Fruit fly (Drosophila melanogaster): Measurements from ENCODE around the gene Ubr3.

Ubr3 gene

DNA sequence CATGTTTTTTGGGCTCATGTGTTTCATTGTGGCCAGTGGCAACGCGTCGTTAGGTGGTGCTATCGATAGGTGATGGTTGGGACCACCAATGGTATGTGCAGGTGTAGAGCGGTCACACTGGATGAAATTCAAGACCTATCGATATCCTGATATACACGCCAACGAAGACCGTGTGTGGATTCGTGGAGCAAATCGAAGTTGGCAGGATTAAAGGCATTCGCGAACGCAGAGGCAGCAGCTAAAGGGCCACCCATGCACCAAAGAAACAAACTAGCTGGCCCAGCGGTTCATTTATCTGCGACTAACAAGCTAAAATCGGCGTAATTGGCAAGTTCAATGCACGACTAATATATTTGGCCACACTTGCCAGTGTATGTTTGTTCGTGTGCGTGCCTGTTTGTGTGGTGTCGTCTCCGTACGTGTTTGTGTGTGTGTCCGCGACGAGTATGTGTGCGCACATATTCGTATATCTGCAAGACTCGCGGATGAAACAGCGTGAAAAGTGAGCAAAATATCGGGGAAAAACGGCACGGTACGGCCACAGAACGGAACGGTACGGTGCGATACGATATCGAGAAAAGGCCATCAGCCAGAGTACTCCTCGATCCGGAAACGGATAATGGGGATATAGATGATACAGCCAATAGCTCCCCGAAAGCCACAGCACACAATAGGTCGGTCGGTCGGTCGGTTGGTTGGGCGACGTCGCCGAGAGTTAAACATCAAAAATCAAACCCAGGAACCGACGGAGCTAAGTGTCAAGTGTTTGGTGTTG lies at the start of gene Ubr3 (continued):
- peak; percentile 43 for TF ChIP-seq CG12769 (tag; optimal IDR thresholded peaks at IDR 0.05)
- TF ChIP-seq mam (GFP tag; optimal IDR thresholded peaks at IDR 0.05) = peak; percentile 4
- TF ChIP-seq CG9932 (GFP tag; IDR thresholded peaks at IDR 0.05) = peak; percentile 44
- peak; percentile 22 for TF ChIP-seq nerfin-1 (tag; optimal IDR thresholded peaks at IDR 0.05)
- TF ChIP-seq pzg (GFP tag; optimal IDR thresholded peaks at IDR 0.05) = peak; percentile 87
- TF ChIP-seq CG3847 (GFP tag; IDR thresholded peaks at IDR 0.05) = peak; percentile 32
- peak; percentile 64 for TF ChIP-seq sd (tag; optimal IDR thresholded peaks at IDR 0.05)
- TF ChIP-seq pita (GFP tag; optimal IDR thresholded peaks at IDR 0.05) = no peak
- TF ChIP-seq CG11093 (GFP tag; IDR thresholded peaks at IDR 0.05) = no peak
- peak; percentile 39 for TF ChIP-seq CG10147 (GFP tag; optimal IDR thresholded peaks at IDR 0.05)
- peak; percentile 66; the same call in 2 of the 3 replicates for TF ChIP-seq CG34224 (GFP tag; IDR thresholded peaks at IDR 0.05; ENCODE audit: partially characterized antibody)
- TF ChIP-seq Atf3 (GFP tag; optimal IDR thresholded peaks at IDR 0.05) = no peak
- no peak for TF ChIP-seq abd-A (tag; optimal IDR thresholded peaks at IDR 0.05)
- no peak for TF ChIP-seq CG8388 (GFP tag; optimal IDR thresholded peaks at IDR 0.05)
- no peak for TF ChIP-seq CG11085 (GFP tag; IDR thresholded peaks at IDR 0.05)
- TF ChIP-seq CG31441 (GFP tag; IDR thresholded peaks at IDR 0.05) = no peak
- TF ChIP-seq h (optimal IDR thresholded peaks at IDR 0.05) = no peak
- peak; percentile 5 for TF ChIP-seq CG7839 (tag; optimal IDR thresholded peaks at IDR 0.05)
- peak; percentile 17 for TF ChIP-seq Elba2 (GFP tag; optimal IDR thresholded peaks at IDR 0.05)
- TF ChIP-seq hbn (GFP tag; IDR thresholded peaks at IDR 0.05; ENCODE audit: partially characterized antibody) = peak; percentile 42; the same call in 1 of the 2 replicates
- peak; percentile 79 for TF ChIP-seq knrl (GFP tag; IDR thresholded peaks at IDR 0.05; ENCODE audit: partially characterized antibody)
- no peak for TF ChIP-seq CG5245 (GFP tag; optimal IDR thresholded peaks at IDR 0.05)
- TF ChIP-seq CG4328 (GFP tag; optimal IDR thresholded peaks at IDR 0.05) = no peak
- TF ChIP-seq Doc3 (GFP tag; IDR thresholded peaks at IDR 0.05; ENCODE audit: partially characterized antibody) = peak; percentile 54; the same call in 1 of the 3 replicates
- TF ChIP-seq esg (GFP tag; conservative IDR thresholded peaks at IDR 0.05) = no peak
- TF ChIP-seq ftz-f1 (GFP tag; optimal IDR thresholded peaks at IDR 0.05) = peak; percentile 7
- TF ChIP-seq CG2116 (GFP tag; optimal IDR thresholded peaks at IDR 0.05) = peak; percentile 94
- peak; percentile 7 for TF ChIP-seq exex (tag; optimal IDR thresholded peaks at IDR 0.05)
- TF ChIP-seq CG7786 (GFP tag; optimal IDR thresholded peaks at IDR 0.05) = no peak
- TF ChIP-seq ssp (GFP tag; IDR thresholded peaks at IDR 0.05) = peak; percentile 90
- TF ChIP-seq CG6272 (GFP tag; IDR thresholded peaks at IDR 0.05) = no peak
- no peak for TF ChIP-seq fru (optimal IDR thresholded peaks at IDR 0.05)
- peak; percentile 81 for TF ChIP-seq HLH4C (GFP tag; IDR thresholded peaks at IDR 0.05; ENCODE audit: partially characterized antibody)
- no peak for TF ChIP-seq Hr51 (GFP tag; optimal IDR thresholded peaks at IDR 0.05)
- no peak for TF ChIP-seq CG4404 (GFP tag; IDR thresholded peaks at IDR 0.05)
- TF ChIP-seq CG2712 (tag; optimal IDR thresholded peaks at IDR 0.05) = peak; percentile 10
- no peak for TF ChIP-seq ab (GFP tag; optimal IDR thresholded peaks at IDR 0.05)
- TF ChIP-seq dm (GFP tag; optimal IDR thresholded peaks at IDR 0.05) = peak; percentile 77
- TF ChIP-seq CG9609 (GFP tag; optimal IDR thresholded peaks at IDR 0.05) = peak; percentile 2
- peak; percentile 7 for TF ChIP-seq CG11504 (tag; optimal IDR thresholded peaks at IDR 0.05)
- TF ChIP-seq MBD-R2 (GFP tag; IDR thresholded peaks at IDR 0.05) = peak; percentile 48; the same call in 1 of the 2 replicates
- 0 out of 3 replicates have a peak, but pooled peaks have one; percentile 29 for TF ChIP-seq Dbx (GFP tag; IDR thresholded peaks at IDR 0.05)
- TF ChIP-seq CG14965 (GFP tag; optimal IDR thresholded peaks at IDR 0.05; ENCODE audit: borderline replicate concordance) = no peak
- TF ChIP-seq Ets97D (GFP tag; optimal IDR thresholded peaks at IDR 0.05) = peak; percentile 92
- TF ChIP-seq CG17361 (GFP tag; IDR thresholded peaks at IDR 0.05) = no peak
- TF ChIP-seq sug (tag; optimal IDR thresholded peaks at IDR 0.05) = peak; percentile 57
- TF ChIP-seq Dll (GFP tag; IDR thresholded peaks at IDR 0.05; ENCODE audit: partially characterized antibody) = peak; percentile 72; the same call in 3 of the 4 replicates
- no peak for TF ChIP-seq CG5953 (GFP tag; IDR thresholded peaks at IDR 0.05)
- TF ChIP-seq BEAF-32 (GFP tag; optimal IDR thresholded peaks at IDR 0.05) = peak; percentile 87

All from whole organism, embryonic.